Worm (Caenorhabditis elegans): ENCODE results near the gene rbd-1.

- no peak for TF ChIP-seq efl-1 (GFP tag; optimal IDR thresholded peaks at IDR 0.05)
- TF ChIP-seq dpff-1 (tag; optimal IDR thresholded peaks at IDR 0.05), result no peak
- no peak for TF ChIP-seq F10E7.11 (tag; optimal IDR thresholded peaks at IDR 0.05)
- no peak for TF ChIP-seq F57A8.1 (GFP tag; optimal IDR thresholded peaks at IDR 0.05)
- TF ChIP-seq ceh-91 (GFP tag; IDR thresholded peaks at IDR 0.05), result no peak
- TF ChIP-seq attf-5 (GFP tag; optimal IDR thresholded peaks at IDR 0.05), result no peak
These were observed 39.8 kb upstream of the rbd-1 start for ce11 chrIV:12684826-12685594.

Measured in whole organism, young adult.